Worm (Caenorhabditis elegans) whole organism, late embryonic: Measurements from ENCODE around the gene gld-3.
A peak's percentile ranks its signal among the peaks of the same experiment; 100 is the strongest.

Experiments
- K09A11.1 ChIP-seq: sonication (generic microtip); optimal IDR thresholded peaks from 2 replicates; lab custom pipeline; 2017; ENCODE audit warnings: antibody characterized with exemption, mild to moderate bottlenecking, missing genetic modification characterization, missing compliant biosample characterization; ENCODE audit not compliant: insufficient read depth
- T23F11.4 ChIP-seq: fragments of 200-800 bp; sonication (Bioruptor generic); optimal IDR thresholded peaks from 2 replicates; lab custom pipeline; 2018; ENCODE audit warnings: mild to moderate bottlenecking, missing genetic modification characterization, missing compliant biosample characterization
- Y22D7AL.16 ChIP-seq: sonication (generic microtip); optimal IDR thresholded peaks from 2 replicates; lab custom pipeline; 2016; ENCODE audit warnings: missing genetic modification characterization, missing compliant biosample characterization
- ama-1 ChIP-seq: fragments of 150-350 bp; optimal IDR thresholded peaks from 2 replicates; lab custom pipeline; 2014
- ceh-14 ChIP-seq: sonication (generic microtip); optimal IDR thresholded peaks from 2 replicates; lab custom pipeline; 2016; ENCODE audit warnings: missing genotype, missing genetic modification characterization, missing compliant biosample characterization
- ceh-18 ChIP-seq: sonication (generic microtip); optimal IDR thresholded peaks from 2 replicates; lab custom pipeline; 2016; ENCODE audit warnings: missing genetic modification characterization, missing compliant biosample characterization
- ceh-24 ChIP-seq: sonication (generic microtip); optimal IDR thresholded peaks from 2 replicates; lab custom pipeline; 2016; ENCODE audit warnings: mild to moderate bottlenecking, missing genetic modification characterization, missing compliant biosample characterization
- ceh-30 ChIP-seq: fragments of 150-350 bp; optimal IDR thresholded peaks from 2 replicates; lab custom pipeline; 2014; ENCODE audit warnings: missing biosample characterization, missing genetic modification characterization
- ceh-31 ChIP-seq: sonication (generic microtip); optimal IDR thresholded peaks from 2 replicates; lab custom pipeline; 2016; ENCODE audit warnings: missing genetic modification characterization, missing compliant biosample characterization
- ceh-48 ChIP-seq: sonication (generic microtip); optimal IDR thresholded peaks from 2 replicates; lab custom pipeline; 2016; ENCODE audit warnings: missing genetic modification characterization, inconsistent platforms, missing compliant biosample characterization
- ceh-6 ChIP-seq: fragments of 200-800 bp; sonication (Bioruptor generic); optimal IDR thresholded peaks from 2 replicates; lab custom pipeline; 2018; ENCODE audit warnings: mild to moderate bottlenecking, missing genetic modification characterization, missing compliant biosample characterization
- ceh-9 ChIP-seq: sonication (generic microtip); optimal IDR thresholded peaks from 2 replicates; lab custom pipeline; 2016; ENCODE audit warnings: mild to moderate bottlenecking, missing genetic modification characterization, inconsistent platforms, missing compliant biosample characterization
- dmd-4 ChIP-seq: sonication (generic microtip); optimal IDR thresholded peaks from 2 replicates; lab custom pipeline; 2016; ENCODE audit warnings: borderline replicate concordance, missing genetic modification characterization, missing compliant biosample characterization
- elt-2 ChIP-seq: sonication (generic microtip); optimal IDR thresholded peaks from 2 replicates; lab custom pipeline; 2016; ENCODE audit warnings: missing genetic modification reagents, missing genetic modification characterization, missing compliant biosample characterization
- elt-4 ChIP-seq: sonication (generic microtip); optimal IDR thresholded peaks from 2 replicates; lab custom pipeline; 2016; ENCODE audit warnings: missing genetic modification characterization, missing compliant biosample characterization
- ets-4 ChIP-seq: sonication (generic microtip); optimal IDR thresholded peaks from 2 replicates; lab custom pipeline; 2016; ENCODE audit warnings: missing genetic modification characterization, missing compliant biosample characterization
- fax-1 ChIP-seq: sonication (generic microtip); optimal IDR thresholded peaks from 2 replicates; lab custom pipeline; 2016; ENCODE audit warnings: missing genotype, missing genetic modification characterization, missing compliant biosample characterization
- fkh-6 ChIP-seq: sonication (generic microtip); optimal IDR thresholded peaks from 2 replicates; lab custom pipeline; 2016; ENCODE audit warnings: missing genetic modification characterization, missing compliant biosample characterization
- hlh-13 ChIP-seq: fragments of 200-800 bp; sonication (Bioruptor generic); optimal IDR thresholded peaks from 2 replicates; lab custom pipeline; 2018; ENCODE audit warnings: mild to moderate bottlenecking, missing genetic modification characterization, missing compliant biosample characterization
- hlh-30 ChIP-seq: sonication (generic microtip); optimal IDR thresholded peaks from 2 replicates; lab custom pipeline; 2017; ENCODE audit warnings: antibody characterized with exemption, missing genetic modification characterization, missing compliant biosample characterization; ENCODE audit not compliant: insufficient read depth
- hlh-6 ChIP-seq: sonication (generic microtip); optimal IDR thresholded peaks from 2 replicates; lab custom pipeline; 2016; ENCODE audit warnings: missing genotype, missing genetic modification characterization, missing compliant biosample characterization
- hlh-8 ChIP-seq: sonication (generic microtip); optimal IDR thresholded peaks from 2 replicates; lab custom pipeline; 2016; ENCODE audit warnings: missing genotype, missing genetic modification characterization, missing compliant biosample characterization
- lim-6 ChIP-seq: sonication (generic microtip); optimal IDR thresholded peaks from 2 replicates; lab custom pipeline; 2016; ENCODE audit warnings: missing genetic modification characterization, missing compliant biosample characterization
- lin-11 ChIP-seq: fragments of 200-800 bp; sonication (Bioruptor generic); optimal IDR thresholded peaks from 2 replicates; lab custom pipeline; 2018; ENCODE audit warnings: mild to moderate bottlenecking, missing genetic modification characterization, missing compliant biosample characterization
- nfya-1 ChIP-seq: sonication (generic microtip); optimal IDR thresholded peaks from 2 replicates; lab custom pipeline; 2017; ENCODE audit warnings: missing genetic modification characterization, mild to moderate bottlenecking, missing compliant biosample characterization, antibody characterized with exemption, moderate library complexity
- npax-4 ChIP-seq: sonication (generic microtip); optimal IDR thresholded peaks from 2 replicates; lab custom pipeline; 2016; ENCODE audit warnings: missing genetic modification characterization, missing compliant biosample characterization
- odd-2 ChIP-seq: sonication (generic microtip); optimal IDR thresholded peaks from 2 replicates; lab custom pipeline; 2017; ENCODE audit warnings: antibody characterized with exemption, mild to moderate bottlenecking, missing genetic modification characterization, missing compliant biosample characterization
- pag-3 ChIP-seq: sonication (generic microtip); optimal IDR thresholded peaks from 2 replicates; lab custom pipeline; 2016; ENCODE audit warnings: missing compliant biosample characterization, missing genetic modification characterization, borderline replicate concordance
- pat-9 ChIP-seq: fragments of 200-800 bp; sonication (Bioruptor generic); optimal IDR thresholded peaks from 2 replicates; lab custom pipeline; 2018; ENCODE audit warnings: mild to moderate bottlenecking, missing genetic modification characterization, moderate library complexity, missing compliant biosample characterization
- pha-2 ChIP-seq: sonication (generic microtip); optimal IDR thresholded peaks from 2 replicates; lab custom pipeline; 2017; ENCODE audit warnings: mild to moderate bottlenecking, missing genetic modification characterization, missing compliant biosample characterization
- pros-1 ChIP-seq: fragments of 150-350 bp; optimal IDR thresholded peaks from 2 replicates; lab custom pipeline; 2014; ENCODE audit warnings: missing biosample characterization, missing genetic modification reagents, missing genetic modification characterization
- ref-2 ChIP-seq: sonication (generic microtip); optimal IDR thresholded peaks from 2 replicates; lab custom pipeline; 2016; ENCODE audit warnings: missing genetic modification characterization, missing compliant biosample characterization
- sox-2 ChIP-seq: fragments of 200-800 bp; sonication (Bioruptor generic); IDR thresholded peaks from 2 replicates; pipeline ENCODE4 v1.3.6; 2022; ENCODE audit warnings: missing genetic modification reagents, missing genetic modification characterization, missing compliant biosample characterization
- sox-4 ChIP-seq: sonication (generic microtip); optimal IDR thresholded peaks from 2 replicates; lab custom pipeline; 2017; ENCODE audit warnings: mild to moderate bottlenecking, missing genetic modification characterization, inconsistent platforms, missing compliant biosample characterization
- tbx-2 ChIP-seq: sonication (generic microtip); optimal IDR thresholded peaks from 2 replicates; lab custom pipeline; 2016; ENCODE audit warnings: missing genetic modification characterization, missing compliant biosample characterization
- ttx-3 ChIP-seq: sonication (generic microtip); optimal IDR thresholded peaks from 2 replicates; lab custom pipeline; 2016; ENCODE audit warnings: missing genetic modification reagents, missing genetic modification characterization, missing compliant biosample characterization
- unc-3 ChIP-seq, 2 experiments: fragments of 200-800 bp in 1 of 2; sonication (Bioruptor generic) in 1 of 2; sonication (generic microtip) in 1 of 2; conservative IDR thresholded peaks in 1 of 2; optimal IDR thresholded peaks in 1 of 2; 2 replicates each; pipeline versions ENCODE4 v1.3.6 to Lab custom; 2016 to 2022; ENCODE audit warnings: missing compliant biosample characterization in 2 of 2, missing genetic modification characterization in 2 of 2, missing genetic modification reagents in 1 of 2
- unc-42 ChIP-seq: sonication (generic microtip); optimal IDR thresholded peaks from 2 replicates; lab custom pipeline; 2016; ENCODE audit warnings: missing genotype, missing genetic modification characterization, missing compliant biosample characterization
- unc-55 ChIP-seq: sonication (generic microtip); optimal IDR thresholded peaks from 2 replicates; lab custom pipeline; 2017; ENCODE audit warnings: missing biosample characterization, missing genetic modification reagents, missing genetic modification characterization
- zip-5 ChIP-seq: sonication (generic microtip); optimal IDR thresholded peaks from 2 replicates; lab custom pipeline; 2016; ENCODE audit warnings: missing genetic modification characterization, missing compliant biosample characterization
- ztf-16 ChIP-seq: sonication (generic microtip); optimal IDR thresholded peaks from 2 replicates; lab custom pipeline; 2017; ENCODE audit warnings: missing genetic modification characterization, missing compliant biosample characterization

Gene gld-3

ce11 chrII:7111657-7112049 is 20.8 kb upstream of the gld-3 start, which contains the start of gene F10E7.5:
Gene F10E7.5 (plus strand): TSS chrII:7111978.
- TF ChIP-seq T23F11.4 (GFP tag; lab: Kevin White, UChicago), result no peak
- peak; percentile 21 for TF ChIP-seq ceh-30 (tag; lab: Kevin White, UChicago)
- no peak for TF ChIP-seq ttx-3 (tag; lab: Kevin White, UChicago)
- no peak for TF ChIP-seq tbx-2 (tag; lab: Kevin White, UChicago)
- TF ChIP-seq odd-2 (tag; lab: Kevin White, UChicago), result no peak
- TF ChIP-seq ceh-31 (tag; lab: Kevin White, UChicago), result no peak
- TF ChIP-seq ztf-16, result no peak
- no peak for TF ChIP-seq ets-4
- no peak for TF ChIP-seq Y22D7AL.16 (tag; lab: Kevin White, UChicago)
- TF ChIP-seq nfya-1, result peak; percentile 45
- no peak for TF ChIP-seq hlh-13 (GFP tag; lab: Kevin White, UChicago)
- no peak for TF ChIP-seq sox-2 (GFP tag; lab: Robert Waterston, UW)
- no peak for TF ChIP-seq unc-3 (GFP tag; conservative IDR thresholded peaks at IDR 0.05; lab: Robert Waterston, UW)
- no peak for TF ChIP-seq unc-3 (tag; optimal IDR thresholded peaks at IDR 0.05; lab: Kevin White, UChicago)
- no peak for TF ChIP-seq pat-9 (tag; lab: Kevin White, UChicago)
- no peak for TF ChIP-seq pros-1 (tag; lab: Kevin White, UChicago)
- no peak for TF ChIP-seq K09A11.1 (tag; lab: Kevin White, UChicago)
- no peak for TF ChIP-seq ceh-18 (tag; lab: Kevin White, UChicago)
- TF ChIP-seq unc-55 (GFP tag; lab: Kevin White, UChicago), result peak; percentile 43
- TF ChIP-seq ceh-48 (tag; lab: Kevin White, UChicago), result no peak
- TF ChIP-seq ceh-24 (tag; lab: Kevin White, UChicago), result no peak
- TF ChIP-seq ceh-9 (tag; lab: Kevin White, UChicago), result no peak
- TF ChIP-seq hlh-30, result no peak
- no peak for TF ChIP-seq ama-1
- no peak for TF ChIP-seq zip-5 (tag; lab: Kevin White, UChicago)
- TF ChIP-seq hlh-6 (tag; lab: Kevin White, UChicago), result no peak
- TF ChIP-seq lin-11 (tag; lab: Kevin White, UChicago), result no peak
- TF ChIP-seq lim-6 (tag; lab: Kevin White, UChicago), result no peak
- TF ChIP-seq unc-42, result peak; percentile 77
- TF ChIP-seq pag-3, result no peak
- no peak for TF ChIP-seq pha-2
- no peak for TF ChIP-seq ref-2 (tag; lab: Kevin White, UChicago)
- TF ChIP-seq sox-4 (tag; lab: Kevin White, UChicago), result no peak
- TF ChIP-seq, all 69 proteins: peak for 4

ce11 chrII:7112780-7113179 is 19.7 kb upstream of the gld-3 start, which contains the start of gene F10E7.6:
Gene F10E7.6 (plus strand): TSS chrII:7113080.
- TF ChIP-seq ceh-14 (tag; lab: Kevin White, UChicago), result no peak

- TF ChIP-seq unc-3 (GFP tag; conservative IDR thresholded peaks at IDR 0.05; lab: Robert Waterston, UW) (no peak), unc-3 (tag; optimal IDR thresholded peaks at IDR 0.05; lab: Kevin White, UChicago) (no peak), dmd-4 (no peak), elt-2 (tag; lab: Kevin White, UChicago) (no peak), hlh-8 (tag; lab: Kevin White, UChicago) (no peak), npax-4 (tag; lab: Kevin White, UChicago) (no peak), ttx-3 (tag; lab: Kevin White, UChicago) (no peak), hlh-30 (no peak), pat-9 (tag; lab: Kevin White, UChicago) (no peak), nfya-1 (no peak), ceh-6 (GFP tag; lab: Kevin White, UChicago) (no peak), ets-4 (no peak), fkh-6 (tag; lab: Kevin White, UChicago) (no peak), fax-1 (tag; lab: Kevin White, UChicago) (no peak), elt-4 (tag; lab: Kevin White, UChicago) (no peak)
- TF ChIP-seq, all 69 proteins: peak for 0
Observed at ce11 chrII:7115638-7116037, 16.8 kb upstream of the gld-3 start, which contains the start of gene cutl-5. Gene cutl-5 (minus strand): TSS chrII:7115906.
